Fruit fly (Drosophila melanogaster) whole organism, prepupa: ENCODE measurements around the gene CG10352.

Experiments used
- CG10631 ChIP-seq: fragments of 200-800 bp; sonication (Bioruptor generic); optimal IDR thresholded peaks from 2 replicates; lab custom pipeline; 2016; ENCODE audit warnings: missing biosample characterization, missing genetic modification characterization
- CG11294 ChIP-seq: fragments of 200-800 bp; sonication (Bioruptor generic); IDR thresholded peaks from 2 replicates; pipeline ENCODE4 v1.3.6; 2022; ENCODE audit warnings: missing biosample characterization, missing genetic modification characterization
- CG11902 ChIP-seq: fragments of 200-800 bp; sonication (Bioruptor generic); optimal IDR thresholded peaks from 3 replicates; lab custom pipeline; 2016; ENCODE audit warnings: missing biosample characterization, missing genetic modification characterization
- CG15336 ChIP-seq: fragments of 200-800 bp; sonication (Bioruptor generic); IDR thresholded peaks from 2 replicates; pipeline ENCODE4 v1.3.6; 2022; ENCODE audit warnings: missing biosample characterization, missing genetic modification characterization
- CG1621 ChIP-seq: fragments of 200-800 bp; sonication (Bioruptor generic); optimal IDR thresholded peaks from 3 replicates; lab custom pipeline; 2018; ENCODE audit warnings: missing biosample characterization, mild to moderate bottlenecking, missing genetic modification characterization
- CG3032 ChIP-seq: fragments of 200-800 bp; optimal IDR thresholded peaks from 2 replicates; lab custom pipeline; 2019; ENCODE audit warnings: missing biosample characterization, mild to moderate bottlenecking, missing genetic modification characterization, moderate library complexity
- CG31627 ChIP-seq: fragments of 200-800 bp; sonication (Bioruptor generic); optimal IDR thresholded peaks from 3 replicates; lab custom pipeline; 2016; ENCODE audit warnings: missing biosample characterization, missing genetic modification characterization
- CG32006 ChIP-seq: fragments of 200-800 bp; sonication (Bioruptor generic); optimal IDR thresholded peaks from 3 replicates; lab custom pipeline; 2017; ENCODE audit warnings: missing biosample characterization, mild to moderate bottlenecking, missing genetic modification characterization
- CG3919 ChIP-seq: fragments of 200-800 bp; sonication (Bioruptor generic); optimal IDR thresholded peaks from 3 replicates; lab custom pipeline; 2016; ENCODE audit warnings: missing biosample characterization, missing genetic modification characterization
- CG4318 ChIP-seq: fragments of 200-800 bp; sonication (Bioruptor generic); optimal IDR thresholded peaks from 3 replicates; lab custom pipeline; 2017; ENCODE audit warnings: missing biosample characterization, mild to moderate bottlenecking, missing genetic modification characterization
- CG6163 ChIP-seq: fragments of 200-800 bp; sonication (Bioruptor generic); IDR thresholded peaks from 3 replicates; pipeline ENCODE4 v1.3.6; 2022; ENCODE audit warnings: missing biosample characterization, missing genetic modification characterization
- CG6792 ChIP-seq: fragments of 200-800 bp; sonication (Bioruptor generic); optimal IDR thresholded peaks from 3 replicates; lab custom pipeline; 2016; ENCODE audit warnings: missing biosample characterization, missing genetic modification characterization
- CG6808 ChIP-seq: fragments of 200-800 bp; sonication (Bioruptor generic); optimal IDR thresholded peaks from 3 replicates; lab custom pipeline; 2017; ENCODE audit warnings: missing biosample characterization, missing genetic modification characterization, mild to moderate bottlenecking, moderate library complexity, missing genetic modification reagents
- CG6854 ChIP-seq: fragments of 200-800 bp; sonication (Bioruptor generic); optimal IDR thresholded peaks from 2 replicates; lab custom pipeline; 2017; ENCODE audit warnings: missing biosample characterization, mild to moderate bottlenecking, missing genetic modification characterization
- CG8119 ChIP-seq: fragments of 200-800 bp; sonication (Bioruptor generic); IDR thresholded peaks from 3 replicates; pipeline ENCODE4 v1.3.6; 2022; ENCODE audit warnings: missing biosample characterization, missing genetic modification characterization
- CG8632 ChIP-seq: fragments of 200-800 bp; sonication (Bioruptor generic); optimal IDR thresholded peaks from 3 replicates; lab custom pipeline; 2016; ENCODE audit warnings: missing biosample characterization, missing genetic modification characterization
- CG9139 ChIP-seq: fragments of 200-800 bp; sonication (Bioruptor generic); optimal IDR thresholded peaks from 3 replicates; lab custom pipeline; 2017; ENCODE audit warnings: missing biosample characterization, mild to moderate bottlenecking, missing genetic modification characterization
- Eip78C ChIP-seq: fragments of 200-800 bp; sonication (Bioruptor generic); peaks from one replicate; lab custom pipeline; 2016; ENCODE audit warnings: missing biosample characterization, missing genetic modification characterization
- Eip93F ChIP-seq: fragments of 200-800 bp; sonication (Bioruptor generic); optimal IDR thresholded peaks from 2 replicates; lab custom pipeline; 2016; ENCODE audit warnings: missing biosample characterization, mild to moderate bottlenecking, missing genetic modification characterization
- Ets21C ChIP-seq: fragments of 200-800 bp; sonication (Bioruptor generic); optimal IDR thresholded peaks from 3 replicates; lab custom pipeline; 2016; ENCODE audit warnings: missing biosample characterization, missing genetic modification characterization
- Ets96B ChIP-seq: fragments of 200-800 bp; optimal IDR thresholded peaks from 2 replicates; lab custom pipeline; 2019; ENCODE audit warnings: missing biosample characterization, mild to moderate bottlenecking, missing genetic modification characterization, moderate library complexity
- Hr39 ChIP-seq: fragments of 200-800 bp; sonication (Bioruptor generic); optimal IDR thresholded peaks from 2 replicates; lab custom pipeline; 2016; ENCODE audit warnings: missing biosample characterization, missing genetic modification characterization
- Lpt ChIP-seq: fragments of 200-800 bp; sonication (Bioruptor generic); optimal IDR thresholded peaks from 3 replicates; lab custom pipeline; 2016; ENCODE audit warnings: missing biosample characterization, missing genetic modification characterization
- Met ChIP-seq: fragments of 200-800 bp; sonication (Bioruptor generic); optimal IDR thresholded peaks from 3 replicates; lab custom pipeline; 2016; ENCODE audit warnings: missing biosample characterization, missing genetic modification characterization
- Sox102F ChIP-seq: fragments of 200-800 bp; sonication (Bioruptor generic); optimal IDR thresholded peaks from 2 replicates; lab custom pipeline; 2016; ENCODE audit warnings: missing biosample characterization, mild to moderate bottlenecking, missing genetic modification characterization
- Sox14 ChIP-seq: fragments of 200-800 bp; sonication (Bioruptor generic); optimal IDR thresholded peaks from 3 replicates; lab custom pipeline; 2016; ENCODE audit warnings: missing biosample characterization, missing genetic modification characterization
- Sox15 ChIP-seq: fragments of 200-800 bp; sonication (Bioruptor generic); optimal IDR thresholded peaks from 3 replicates; lab custom pipeline; 2016; ENCODE audit warnings: missing biosample characterization, missing genetic modification characterization
- achi ChIP-seq: fragments of 200-800 bp; sonication (Bioruptor generic); optimal IDR thresholded peaks from 3 replicates; lab custom pipeline; 2016; ENCODE audit warnings: missing biosample characterization, missing genetic modification characterization
- cyc ChIP-seq: fragments of 200-800 bp; sonication (Bioruptor generic); optimal IDR thresholded peaks from 3 replicates; lab custom pipeline; 2016; ENCODE audit warnings: missing biosample characterization, missing genetic modification characterization
- dsx ChIP-seq: fragments of 200-800 bp; optimal IDR thresholded peaks from 3 replicates; lab custom pipeline; 2019; ENCODE audit warnings: missing biosample characterization, mild to moderate bottlenecking, missing genetic modification characterization, moderate library complexity; ENCODE audit not compliant: poor library complexity, severe bottlenecking
- esn ChIP-seq: fragments of 200-800 bp; sonication (Bioruptor generic); optimal IDR thresholded peaks from 2 replicates; lab custom pipeline; 2016; ENCODE audit warnings: missing biosample characterization, mild to moderate bottlenecking, missing genetic modification characterization, moderate library complexity
- fd59A ChIP-seq: fragments of 200-800 bp; sonication (Bioruptor generic); optimal IDR thresholded peaks from 2 replicates; lab custom pipeline; 2017; ENCODE audit warnings: missing biosample characterization, mild to moderate bottlenecking, missing genetic modification characterization, missing genetic modification reagents
- fd85E ChIP-seq: fragments of 200-800 bp; sonication (Bioruptor generic); optimal IDR thresholded peaks from 3 replicates; lab custom pipeline; 2016; ENCODE audit warnings: missing biosample characterization, missing genetic modification characterization
- lz ChIP-seq: fragments of 200-800 bp; sonication (Bioruptor generic); optimal IDR thresholded peaks from 3 replicates; lab custom pipeline; 2016; ENCODE audit warnings: missing biosample characterization, missing genetic modification characterization
- net ChIP-seq: fragments of 200-800 bp; sonication (Bioruptor generic); optimal IDR thresholded peaks from 3 replicates; lab custom pipeline; 2016; ENCODE audit warnings: missing biosample characterization, missing genetic modification characterization
- pdm3 ChIP-seq: fragments of 200-800 bp; sonication (Bioruptor generic); optimal IDR thresholded peaks from 3 replicates; lab custom pipeline; 2016; ENCODE audit warnings: missing biosample characterization, missing genetic modification characterization
- topi ChIP-seq: fragments of 200-800 bp; sonication (Bioruptor generic); optimal IDR thresholded peaks from 3 replicates; lab custom pipeline; 2016; ENCODE audit warnings: missing biosample characterization, missing genetic modification characterization

CG10352 gene

DNA sequence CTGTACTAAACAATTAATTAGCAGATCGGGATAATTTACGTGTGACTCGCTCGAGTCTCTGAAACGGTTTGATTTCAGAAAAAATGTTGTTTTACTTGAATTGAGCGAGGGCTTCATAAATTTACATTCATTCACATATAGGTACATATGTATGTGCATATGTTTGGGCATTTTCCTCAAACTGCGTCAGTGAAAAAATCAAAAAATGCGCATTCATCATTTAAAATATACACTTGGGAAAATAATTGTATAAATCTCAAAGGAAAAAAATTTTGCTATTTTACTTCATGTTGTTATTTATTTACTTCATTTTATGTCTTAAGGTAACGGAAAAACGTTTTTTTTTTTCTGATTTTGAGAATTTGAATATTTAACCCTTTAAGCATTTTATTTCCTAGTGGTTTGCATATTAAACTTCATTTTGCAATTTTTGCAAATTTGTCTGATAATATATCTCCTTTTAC lies 29.9 kb upstream of the CG10352 start, which contains the start of gene CG43156:
Gene CG43156, minus strand, starts transcription at position 51 of the 464 bp plus-strand sequence.
- TF ChIP-seq Eip78C (peak; percentile 41), CG6854 (no peak)

DNA sequence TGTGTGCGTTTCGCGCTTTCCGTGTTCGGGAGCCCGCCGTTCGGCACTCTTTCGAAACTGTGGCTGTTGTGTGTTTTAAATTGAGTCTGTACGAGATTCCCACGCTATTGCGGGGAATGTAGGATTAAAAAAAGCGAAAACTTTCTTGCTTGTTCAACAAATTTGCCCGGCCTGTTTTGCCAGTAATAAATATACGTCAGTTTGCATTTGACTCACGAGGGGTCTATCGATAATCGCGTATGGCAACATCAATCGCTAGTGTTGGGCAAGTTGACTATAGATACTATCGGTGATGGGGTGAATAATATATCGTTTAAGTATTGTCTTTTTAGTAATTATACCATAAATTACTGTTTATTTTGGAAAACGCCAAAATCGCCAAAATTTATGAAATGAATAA lies 28.2 kb upstream of the CG10352 start, which contains the start of gene Upf1:
Gene Upf1, minus strand, starts transcription at position 228 of the 400 bp plus-strand sequence.
- TF ChIP-seq esn (GFP tag; lab: Kevin White, UChicago) (peak; percentile 30), Ets96B (tag; lab: Kevin White, UChicago) (no peak), topi (no peak), Sox102F (GFP tag; lab: Kevin White, UChicago) (no peak), fd85E (no peak), Sox15 (GFP tag; lab: Kevin White, UChicago) (no peak), CG10631 (GFP tag; lab: Kevin White, UChicago) (peak; percentile 28), CG31627 (GFP tag; lab: Kevin White, UChicago) (peak; percentile 13), Sox14 (GFP tag; lab: Kevin White, UChicago) (no peak), dsx (no peak)

DNA sequence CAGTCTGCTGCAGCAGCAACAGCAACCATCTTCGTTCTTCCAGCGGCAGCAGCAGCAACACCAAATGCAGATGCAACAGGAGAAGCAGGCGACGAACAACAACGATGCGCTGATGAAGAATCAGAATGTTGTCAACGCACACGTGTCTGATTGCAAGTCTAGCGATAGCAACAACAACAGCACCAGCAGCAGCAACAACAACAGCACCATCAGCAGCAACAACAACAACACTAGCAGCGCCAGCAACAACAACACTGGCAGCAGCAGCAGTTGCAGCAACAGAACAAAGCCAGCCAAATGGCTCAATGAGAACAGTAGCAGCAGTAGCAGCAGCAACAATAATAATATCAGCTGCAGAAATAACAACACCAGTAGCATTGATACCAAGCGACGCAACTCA lies 18.2 kb upstream of the CG10352 start:
- TF ChIP-seq CG31627 (GFP tag; lab: Kevin White, UChicago): no peak
- TF ChIP-seq CG3919 (GFP tag; lab: Kevin White, UChicago): peak; percentile 14
- TF ChIP-seq, all 60 proteins: peak for 1

DNA sequence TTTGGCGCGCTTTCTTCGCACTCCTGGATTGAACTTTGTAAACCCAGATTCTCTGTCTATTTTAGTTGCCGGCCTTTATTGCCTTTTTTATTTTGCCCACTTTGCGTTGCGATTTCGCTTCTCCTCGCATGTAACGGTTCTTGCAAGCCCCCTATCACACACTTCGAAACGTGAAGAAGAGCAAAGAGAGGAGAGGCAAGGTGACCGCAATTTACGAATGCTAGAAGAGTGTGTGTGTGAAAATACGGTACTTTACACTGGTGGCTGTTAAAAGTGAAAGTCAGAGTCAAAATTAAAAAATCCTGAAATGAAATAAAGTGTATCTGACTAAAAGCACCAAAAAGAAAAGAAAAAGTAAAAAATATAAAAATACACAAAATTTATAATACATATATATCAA lies 17.2 kb upstream of the CG10352 start:
- TF ChIP-seq CG6854 (no peak), CG8632 (GFP tag; lab: Kevin White, UChicago) (no peak)

DNA sequence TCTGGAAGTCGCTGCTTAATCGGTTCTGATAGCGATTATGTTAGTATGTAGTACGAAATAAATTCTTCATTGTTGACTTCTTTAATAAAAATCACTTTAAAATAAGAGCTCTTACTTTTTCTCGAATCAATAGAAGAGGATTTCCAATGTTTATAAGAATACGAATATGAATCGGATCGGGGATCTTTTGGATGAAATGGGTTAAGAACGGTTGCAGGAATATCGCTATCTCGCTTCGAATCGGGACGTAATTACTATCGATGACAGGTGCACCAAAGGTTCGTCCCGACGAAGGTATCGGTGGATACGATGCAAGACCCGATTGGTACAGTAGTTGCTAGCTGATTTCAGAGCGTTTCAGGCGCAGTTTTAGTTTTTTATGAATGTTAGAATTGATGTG lies 16.7 kb upstream of the CG10352 start, which contains the start of gene wisp:
Gene wisp, plus strand, starts transcription at position 301 of the 400 bp plus-strand sequence.
- TF ChIP-seq CG8119 (GFP tag; lab: Robert Waterston, UW): no peak
- no peak for TF ChIP-seq Hr39
- TF ChIP-seq CG4318: no peak
- TF ChIP-seq CG8632 (GFP tag; lab: Kevin White, UChicago): no peak
- TF ChIP-seq CG3032 (tag; lab: Kevin White, UChicago): no peak
- no peak for TF ChIP-seq CG6808 (GFP tag; lab: Kevin White, UChicago)
- no peak for TF ChIP-seq Eip93F (GFP tag; lab: Kevin White, UChicago)
- TF ChIP-seq Ets21C (GFP tag; lab: Kevin White, UChicago): no peak
- no peak for TF ChIP-seq CG11902 (GFP tag; lab: Kevin White, UChicago)
- TF ChIP-seq CG6792 (GFP tag; lab: Kevin White, UChicago): no peak
- no peak for TF ChIP-seq CG11294 (GFP tag; lab: Robert Waterston, UW)
- TF ChIP-seq CG15336 (GFP tag; lab: Robert Waterston, UW): no peak
- TF ChIP-seq lz (GFP tag; lab: Kevin White, UChicago): no peak

DNA sequence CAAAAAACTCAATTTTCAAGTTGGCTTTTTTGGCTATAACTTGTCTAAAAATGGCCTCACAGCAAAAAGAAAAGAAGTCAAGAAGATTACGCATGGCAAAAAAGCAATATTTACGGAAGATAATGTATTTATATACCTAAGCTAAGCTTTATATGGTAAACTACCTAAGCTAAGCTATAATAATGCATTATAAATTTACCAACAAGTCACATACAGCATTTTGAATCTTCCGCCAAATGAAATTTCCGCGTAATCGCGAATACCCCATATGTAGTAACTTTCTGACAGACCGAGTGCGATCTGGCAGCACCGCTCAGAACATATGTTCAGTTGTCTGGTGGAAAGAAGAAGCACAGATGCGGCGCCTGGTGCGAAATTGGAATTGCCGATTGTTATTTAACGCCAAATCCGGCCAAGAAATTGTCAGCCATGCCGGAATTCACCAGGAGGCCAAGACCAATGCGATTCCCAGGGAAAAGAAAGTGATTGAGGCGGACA lies 14.8 kb upstream of the CG10352 start, which contains the start of gene sicily:
Gene sicily, plus strand, starts transcription at position 51 of the 498 bp plus-strand sequence.
- no peak for TF ChIP-seq pdm3 (GFP tag; lab: Kevin White, UChicago)
- peak; percentile 96 for TF ChIP-seq achi (GFP tag; lab: Kevin White, UChicago)
- peak; percentile 86 for TF ChIP-seq CG1621 (tag; lab: Kevin White, UChicago)
- TF ChIP-seq, all 60 proteins: peak for 2

DNA sequence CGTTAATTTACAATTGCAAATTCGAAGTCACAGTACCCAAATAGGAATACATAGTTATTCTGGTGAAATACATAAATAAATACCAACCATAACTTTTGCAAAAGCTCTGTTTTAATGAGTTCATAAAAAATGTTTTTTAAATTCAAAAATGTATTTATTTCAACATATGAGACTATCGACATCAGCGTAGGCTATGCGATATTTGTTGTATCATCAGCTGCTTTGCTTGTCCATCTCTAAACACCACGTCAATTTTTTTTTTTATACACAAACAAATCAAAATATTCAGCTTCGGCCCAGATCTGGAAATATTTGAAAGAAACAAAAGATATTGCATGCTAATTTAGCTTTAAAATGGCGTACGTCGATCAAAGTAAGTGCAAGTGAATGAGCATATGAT lies 11.2 kb upstream of the CG10352 start, which contains the start of gene CG1840:
Gene CG1840, plus strand, starts transcription at position 211 of the 400 bp plus-strand sequence.
- TF ChIP-seq Ets96B (tag; lab: Kevin White, UChicago) (no peak), Eip78C (peak; percentile 40), cyc (peak; percentile 5), fd59A (no peak), CG6163 (GFP tag; lab: Robert Waterston, UW) (no peak), CG11294 (GFP tag; lab: Robert Waterston, UW) (no peak), esn (GFP tag; lab: Kevin White, UChicago) (peak; percentile 35), net (GFP tag; lab: Kevin White, UChicago) (no peak), Lpt (no peak), Sox102F (GFP tag; lab: Kevin White, UChicago) (no peak), CG32006 (no peak), pdm3 (GFP tag; lab: Kevin White, UChicago) (no peak), achi (GFP tag; lab: Kevin White, UChicago) (no peak), CG9139 (no peak), Met (GFP tag; lab: Kevin White, UChicago) (no peak)
